Fruit fly (Drosophila melanogaster) whole organism, pupa: ENCODE data around the gene CG32767.

Experiments
- CG10348 ChIP-seq: fragments of 200-800 bp; sonication (Bioruptor generic); IDR thresholded peaks from 2 replicates; pipeline ENCODE4 v1.3.6; 2022; ENCODE audit warnings: missing biosample characterization, missing genetic modification characterization
- CG12605 ChIP-seq: fragments of 200-800 bp; sonication (Bioruptor generic); IDR thresholded peaks from 2 replicates; pipeline ENCODE4 v1.3.6; 2022; ENCODE audit warnings: missing biosample characterization, missing genetic modification characterization
- CG13204 ChIP-seq: fragments of 200-800 bp; sonication (Bioruptor generic); optimal IDR thresholded peaks from 2 replicates; lab custom pipeline; 2018; ENCODE audit warnings: missing biosample characterization, mild to moderate bottlenecking, missing genetic modification characterization, moderate library complexity
- CG14655 ChIP-seq: fragments of 200-800 bp; sonication (Bioruptor generic); optimal IDR thresholded peaks from 3 replicates; lab custom pipeline; 2017; ENCODE audit warnings: mild to moderate bottlenecking, missing biosample characterization, missing genetic modification reagents, missing genetic modification characterization
- CG15710 ChIP-seq: fragments of 200-800 bp; sonication (Bioruptor generic); optimal IDR thresholded peaks from 2 replicates; lab custom pipeline; 2018; ENCODE audit warnings: missing biosample characterization, mild to moderate bottlenecking, missing genetic modification characterization, moderate library complexity
- CG17806 ChIP-seq: fragments of 200-800 bp; sonication (Bioruptor generic); optimal IDR thresholded peaks from 2 replicates; lab custom pipeline; 2018; ENCODE audit warnings: missing biosample characterization, mild to moderate bottlenecking, missing genetic modification characterization, moderate library complexity
- CG32121 ChIP-seq: fragments of 200-800 bp; sonication (Bioruptor generic); IDR thresholded peaks from 2 replicates; pipeline ENCODE4 v1.3.6; 2022; ENCODE audit warnings: missing biosample characterization, missing genetic modification characterization
- CG34367 ChIP-seq: fragments of 200-800 bp; sonication (Bioruptor generic); optimal IDR thresholded peaks from 2 replicates; lab custom pipeline; 2018; ENCODE audit warnings: missing biosample characterization, mild to moderate bottlenecking, missing genetic modification characterization
- CG4496 ChIP-seq: fragments of 200-800 bp; sonication (Bioruptor generic); IDR thresholded peaks from 3 replicates; pipeline ENCODE4 v1.3.6; 2022; ENCODE audit warnings: missing biosample characterization, missing genetic modification characterization
- CG8159 ChIP-seq: fragments of 200-800 bp; sonication (Bioruptor generic); optimal IDR thresholded peaks from 3 replicates; lab custom pipeline; 2018; ENCODE audit warnings: missing biosample characterization, mild to moderate bottlenecking, missing genetic modification characterization, moderate library complexity
- CG8301 ChIP-seq: fragments of 200-800 bp; sonication (Bioruptor generic); optimal IDR thresholded peaks from 2 replicates; lab custom pipeline; 2018; ENCODE audit warnings: missing biosample characterization, mild to moderate bottlenecking, missing genetic modification characterization
- CG9948 ChIP-seq: fragments of 200-800 bp; sonication (Bioruptor generic); optimal IDR thresholded peaks from 2 replicates; lab custom pipeline; 2018; ENCODE audit warnings: missing biosample characterization, mild to moderate bottlenecking, missing genetic modification characterization, moderate library complexity
- D1 ChIP-seq: fragments of 200-800 bp; sonication (Bioruptor generic); optimal IDR thresholded peaks from 2 replicates; lab custom pipeline; 2018; ENCODE audit warnings: missing biosample characterization, mild to moderate bottlenecking, missing genetic modification characterization, moderate library complexity
- EcR ChIP-seq: fragments of 200-800 bp; sonication (Bioruptor generic); optimal IDR thresholded peaks from 3 replicates; lab custom pipeline; 2019; ENCODE audit warnings: missing biosample characterization, missing genetic modification characterization, mild to moderate bottlenecking, moderate library complexity, missing genetic modification reagents
- Ets98B ChIP-seq: fragments of 200-800 bp; sonication (Bioruptor generic); IDR thresholded peaks from 2 replicates; pipeline ENCODE4 v1.3.6; 2022; ENCODE audit warnings: missing biosample characterization, missing genetic modification characterization
- Pif1A ChIP-seq: fragments of 200-800 bp; sonication (Bioruptor generic); optimal IDR thresholded peaks from 3 replicates; lab custom pipeline; 2016; ENCODE audit warnings: missing biosample characterization, missing genetic modification characterization
- Pif1B ChIP-seq: fragments of 200-800 bp; sonication (Bioruptor generic); optimal IDR thresholded peaks from 3 replicates; lab custom pipeline; 2016; ENCODE audit warnings: missing biosample characterization, missing genetic modification characterization
- Snoo ChIP-seq: fragments of 200-800 bp; sonication (Bioruptor generic); optimal IDR thresholded peaks from 3 replicates; lab custom pipeline; 2017; ENCODE audit warnings: missing biosample characterization, mild to moderate bottlenecking, missing genetic modification characterization, inconsistent platforms
- fd96Ca ChIP-seq: fragments of 200-800 bp; sonication (Bioruptor generic); IDR thresholded peaks from 3 replicates; pipeline ENCODE4 v1.3.6; 2022; ENCODE audit warnings: missing biosample characterization, missing genetic modification characterization
- rn ChIP-seq: fragments of 200-800 bp; sonication (Bioruptor generic); IDR thresholded peaks from 2 replicates; pipeline ENCODE4 v1.3.6; 2022; ENCODE audit warnings: missing biosample characterization, missing genetic modification characterization

The CG32767 gene

DNA sequence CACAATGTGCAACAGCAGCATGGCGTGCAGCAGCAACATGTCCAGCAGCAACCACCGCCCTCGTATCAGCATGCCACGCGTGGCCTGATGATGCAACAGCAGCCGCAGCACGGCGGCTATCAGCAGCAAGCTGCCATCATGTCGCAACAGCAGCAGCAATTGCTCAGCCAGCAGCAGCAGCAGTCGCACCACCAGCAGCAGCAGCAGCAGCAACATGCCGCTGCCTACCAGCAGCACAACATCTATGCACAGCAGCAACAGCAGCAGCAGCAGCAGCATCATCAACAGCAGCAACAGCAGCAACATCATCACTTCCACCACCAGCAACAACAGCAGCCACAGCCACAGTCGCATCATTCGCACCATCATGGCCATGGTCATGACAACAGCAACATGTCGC is 17.9 kb downstream of the CG32767 start:
- TF ChIP-seq CG8159 (tag; lab: Kevin White, UChicago): no peak
- no peak for TF ChIP-seq Ets98B (GFP tag; lab: Robert Waterston, UW)
- TF ChIP-seq Pif1A (GFP tag; lab: Kevin White, UChicago): no peak
- no peak for TF ChIP-seq fd96Ca (GFP tag; lab: Robert Waterston, UW)
- no peak for TF ChIP-seq rn (GFP tag; lab: Robert Waterston, UW)
- no peak for TF ChIP-seq CG17806
- TF ChIP-seq CG10348 (GFP tag; lab: Robert Waterston, UW): no peak
- TF ChIP-seq Pif1B: no peak
- TF ChIP-seq EcR (GFP tag; lab: Kevin White, UChicago): no peak
- TF ChIP-seq D1: no peak
- no peak for TF ChIP-seq Snoo (tag; lab: Kevin White, UChicago)
- no peak for TF ChIP-seq CG9948 (tag; lab: Kevin White, UChicago)
- TF ChIP-seq CG12605 (GFP tag; lab: Robert Waterston, UW): no peak
- no peak for TF ChIP-seq CG15710 (tag; lab: Kevin White, UChicago)
- no peak for TF ChIP-seq CG13204 (GFP tag; lab: Kevin White, UChicago)
- TF ChIP-seq, all 21 proteins: peak for 0

DNA sequence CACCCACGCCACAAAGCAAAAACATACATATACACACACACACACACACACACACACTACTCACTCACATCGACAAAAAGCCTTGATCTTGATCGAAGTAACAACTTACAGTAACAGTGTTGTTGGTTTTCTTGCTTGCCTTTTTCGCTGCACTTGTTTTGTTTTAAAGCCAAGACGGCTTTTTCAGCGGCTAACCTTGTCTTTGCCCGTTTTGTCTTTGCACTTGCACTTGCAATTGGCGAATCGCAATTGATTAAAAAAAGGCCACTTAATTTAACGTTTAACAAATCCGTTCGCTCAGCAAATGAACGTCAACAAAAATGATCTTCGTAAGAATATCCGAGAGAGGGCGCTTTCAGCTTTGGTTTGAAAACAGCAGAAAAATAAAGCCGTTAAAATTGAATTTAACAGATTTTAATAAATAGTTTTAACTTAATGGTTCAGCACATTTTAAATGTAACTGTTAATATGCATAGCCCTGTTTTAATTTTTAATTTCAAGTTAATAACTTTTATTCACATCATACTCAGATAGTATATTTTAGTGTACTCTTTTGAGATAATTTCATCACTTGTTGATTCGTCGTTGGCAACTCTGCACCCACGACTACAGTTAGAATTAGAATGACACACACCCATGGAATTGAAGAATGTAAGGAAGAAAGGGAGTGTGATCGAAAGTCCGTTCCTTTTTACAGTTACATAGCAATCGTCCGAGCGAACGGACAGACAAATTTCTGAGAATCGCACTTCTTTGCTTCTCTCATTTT is 20.8 kb downstream of the CG32767 start:
- TF ChIP-seq CG13204 (GFP tag; lab: Kevin White, UChicago) (no peak), Snoo (tag; lab: Kevin White, UChicago) (no peak), CG4496 (GFP tag; lab: Robert Waterston, UW) (no peak), Pif1A (GFP tag; lab: Kevin White, UChicago) (no peak), fd96Ca (GFP tag; lab: Robert Waterston, UW) (no peak), CG12605 (GFP tag; lab: Robert Waterston, UW) (no peak), CG32121 (GFP tag; lab: Robert Waterston, UW) (no peak), EcR (GFP tag; lab: Kevin White, UChicago) (no peak), CG10348 (GFP tag; lab: Robert Waterston, UW) (no peak), CG17806 (no peak), CG34367 (tag; lab: Kevin White, UChicago) (no peak)

DNA sequence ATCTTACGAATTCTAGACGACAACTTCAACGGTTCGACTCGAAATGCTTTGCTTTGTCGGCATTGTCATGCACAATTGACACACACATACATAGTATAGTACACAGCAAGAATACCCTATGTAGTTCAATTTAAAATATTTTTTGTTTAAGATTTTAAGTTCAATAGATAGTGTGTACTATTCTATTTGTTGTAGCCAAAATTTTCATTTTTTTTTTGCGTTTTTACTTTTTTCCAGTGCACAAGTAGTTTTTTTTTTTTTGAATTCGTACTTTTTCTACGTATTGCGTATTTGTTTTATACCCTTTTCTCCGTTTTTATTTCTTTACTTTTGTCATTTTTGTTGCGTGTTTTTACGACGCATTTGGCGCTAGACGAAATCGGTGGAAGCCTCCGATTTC is 22.6 kb downstream of the CG32767 start:
- TF ChIP-seq CG17806: no peak
- TF ChIP-seq CG8301: no peak
- TF ChIP-seq CG12605 (GFP tag; lab: Robert Waterston, UW): no peak
- TF ChIP-seq CG15710 (tag; lab: Kevin White, UChicago): no peak
- TF ChIP-seq CG13204 (GFP tag; lab: Kevin White, UChicago): no peak
- TF ChIP-seq CG32121 (GFP tag; lab: Robert Waterston, UW): peak; percentile 27; the same call in 1 of the 2 replicates
- no peak for TF ChIP-seq CG10348 (GFP tag; lab: Robert Waterston, UW)
- no peak for TF ChIP-seq D1
- no peak for TF ChIP-seq EcR (GFP tag; lab: Kevin White, UChicago)
- TF ChIP-seq Ets98B (GFP tag; lab: Robert Waterston, UW): peak; percentile 16; the same call in 1 of the 2 replicates
- no peak for TF ChIP-seq CG34367 (tag; lab: Kevin White, UChicago)
- no peak for TF ChIP-seq Pif1A (GFP tag; lab: Kevin White, UChicago)
- no peak for TF ChIP-seq CG9948 (tag; lab: Kevin White, UChicago)
- TF ChIP-seq CG8159 (tag; lab: Kevin White, UChicago): no peak
- no peak for TF ChIP-seq fd96Ca (GFP tag; lab: Robert Waterston, UW)
- TF ChIP-seq CG4496 (GFP tag; lab: Robert Waterston, UW): 0 out of 3 replicates have a peak, but pooled peaks have one; percentile 35
- TF ChIP-seq CG14655: peak; percentile 11
- no peak for TF ChIP-seq Snoo (tag; lab: Kevin White, UChicago)

DNA sequence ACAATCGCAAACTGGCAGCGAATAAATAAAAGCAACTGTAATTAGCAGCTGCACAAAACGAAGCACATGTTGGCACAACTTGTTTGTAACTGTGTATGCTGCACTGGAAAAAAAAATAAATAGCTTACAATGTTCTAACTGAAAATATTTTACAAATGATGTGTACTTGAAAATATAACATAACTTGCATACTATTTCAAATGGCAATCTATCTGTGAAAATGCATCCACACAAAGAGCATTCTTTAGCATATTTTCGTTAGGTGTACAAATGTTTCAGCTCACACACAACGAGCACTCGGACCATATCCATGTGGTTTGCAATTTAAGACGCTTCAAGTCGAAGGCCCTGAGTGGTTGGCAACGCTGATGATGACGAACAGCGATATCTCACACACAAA is 25.9 kb downstream of the CG32767 start:
- TF ChIP-seq CG8301 (peak; percentile 20), CG10348 (GFP tag; lab: Robert Waterston, UW) (no peak), fd96Ca (GFP tag; lab: Robert Waterston, UW) (no peak), CG13204 (GFP tag; lab: Kevin White, UChicago) (no peak), Ets98B (GFP tag; lab: Robert Waterston, UW) (0 out of 2 replicates have a peak, but pooled peaks have one; percentile 27), CG4496 (GFP tag; lab: Robert Waterston, UW) (peak; percentile 77), Pif1A (GFP tag; lab: Kevin White, UChicago) (no peak), CG15710 (tag; lab: Kevin White, UChicago) (no peak), CG14655 (peak; percentile 30), CG32121 (GFP tag; lab: Robert Waterston, UW) (peak; percentile 68), CG17806 (peak; percentile 5)

DNA sequence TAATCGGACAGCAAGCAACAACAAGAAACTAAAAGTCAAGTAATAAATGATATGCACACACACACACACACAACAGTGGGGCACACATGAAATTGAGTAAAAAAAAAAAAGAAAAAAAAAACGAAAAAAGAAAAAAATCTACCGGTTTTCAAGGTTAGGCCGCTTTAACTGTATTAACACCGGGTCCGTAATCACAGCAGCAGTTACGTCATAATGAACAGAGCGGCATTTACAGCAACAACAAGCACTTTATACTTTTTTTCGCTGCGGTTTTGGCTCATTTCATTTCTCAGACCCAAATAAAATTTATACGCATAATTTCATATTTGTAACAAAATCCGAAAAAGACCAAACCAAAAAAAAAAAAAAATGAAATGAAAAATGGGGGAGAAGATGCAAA is 28.5 kb downstream of the CG32767 start:
- no peak for TF ChIP-seq rn (GFP tag; lab: Robert Waterston, UW)
- TF ChIP-seq Pif1B: no peak
- no peak for TF ChIP-seq CG14655
- TF ChIP-seq CG8301: no peak

DNA sequence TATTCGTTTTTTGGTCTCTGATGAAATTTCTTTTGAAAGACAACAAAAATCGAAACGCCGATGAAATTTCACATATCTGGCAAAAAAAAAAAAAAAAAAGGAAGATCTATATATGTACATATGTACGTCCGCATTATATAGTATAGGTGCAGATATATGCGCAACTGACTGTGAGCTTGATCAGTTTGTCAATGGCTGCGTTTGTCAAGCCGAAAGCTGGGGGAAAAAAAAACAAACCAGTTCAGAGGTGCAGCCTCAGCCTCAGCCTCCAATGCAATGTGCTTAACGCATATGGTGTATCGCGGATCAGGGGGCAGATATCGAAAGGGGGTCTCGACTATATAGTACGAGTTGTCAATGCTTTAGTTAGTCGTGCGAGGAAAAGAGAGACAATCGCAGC is 29.6 kb downstream of the CG32767 start:
- no peak for TF ChIP-seq CG4496 (GFP tag; lab: Robert Waterston, UW)
- no peak for TF ChIP-seq CG8159 (tag; lab: Kevin White, UChicago)
- TF ChIP-seq EcR (GFP tag; lab: Kevin White, UChicago): peak; percentile 9
